Worm (Caenorhabditis elegans) whole organism, L2 larva: ENCODE data around the gene nhr-117.

Source experiments
- F13H6.1 ChIP-seq: sonication (generic microtip); optimal IDR thresholded peaks from 2 replicates; lab custom pipeline; 2016; ENCODE audit warnings: missing genetic modification characterization, missing compliant biosample characterization
- R02D3.7 ChIP-seq: fragments of 150-350 bp; optimal IDR thresholded peaks from 2 replicates; lab custom pipeline; 2014; ENCODE audit warnings: missing biosample characterization, missing genetic modification characterization
- Y55F3AM.14 ChIP-seq: fragments of 200-800 bp; sonication (Bioruptor generic); optimal IDR thresholded peaks from 2 replicates; lab custom pipeline; 2018; ENCODE audit warnings: mild to moderate bottlenecking, missing genetic modification characterization, missing compliant biosample characterization
- aly-2 ChIP-seq: fragments of 150-350 bp; optimal IDR thresholded peaks from 2 replicates; lab custom pipeline; 2014; ENCODE audit warnings: missing biosample characterization, missing genetic modification characterization
- ama-1 ChIP-seq: fragments of 150-350 bp; optimal IDR thresholded peaks from 2 replicates; lab custom pipeline; 2018; ENCODE audit warnings: inconsistent platforms
- ceh-16 ChIP-seq: fragments of 150-350 bp; optimal IDR thresholded peaks from 2 replicates; lab custom pipeline; 2014; ENCODE audit warnings: missing biosample characterization, missing genetic modification characterization
- ceh-82 ChIP-seq: fragments of 150-350 bp; optimal IDR thresholded peaks from 2 replicates; lab custom pipeline; 2014; ENCODE audit warnings: missing biosample characterization, missing genetic modification characterization
- crh-2 ChIP-seq: sonication (generic microtip); optimal IDR thresholded peaks from 2 replicates; lab custom pipeline; 2017; ENCODE audit warnings: missing biosample characterization, missing genetic modification characterization
- egl-27 ChIP-seq: sonication (generic microtip); optimal IDR thresholded peaks from 3 replicates; lab custom pipeline; 2017; ENCODE audit warnings: missing biosample characterization, missing genetic modification reagents, missing genetic modification characterization
- elt-3 ChIP-seq: sonication (generic microtip); optimal IDR thresholded peaks from 2 replicates; lab custom pipeline; 2017; ENCODE audit warnings: missing biosample characterization, missing genetic modification characterization
- fos-1 ChIP-seq: fragments of 150-350 bp; optimal IDR thresholded peaks from 2 replicates; lab custom pipeline; 2014; ENCODE audit warnings: missing biosample characterization, missing genetic modification characterization
- gmeb-1 ChIP-seq: fragments of 150-350 bp; optimal IDR thresholded peaks from 2 replicates; lab custom pipeline; 2014; ENCODE audit warnings: missing biosample characterization, missing genetic modification characterization
- lin-39 ChIP-seq: fragments of 150-350 bp; optimal IDR thresholded peaks from 2 replicates; lab custom pipeline; 2014; ENCODE audit warnings: missing biosample characterization, missing genetic modification reagents, missing genetic modification characterization
- lsy-2 ChIP-seq, 2 experiments: fragments of 150-350 bp in 1 of 2; sonication (generic microtip) in 1 of 2; optimal IDR thresholded peaks; 2 replicates each; lab custom pipeline; 2014 to 2017; ENCODE audit warnings: missing biosample characterization in 2 of 2, missing genetic modification characterization in 2 of 2
- mab-5 ChIP-seq: fragments of 150-350 bp; optimal IDR thresholded peaks from 2 replicates; lab custom pipeline; 2014; ENCODE audit warnings: missing biosample characterization, missing genetic modification characterization
- mbf-1 ChIP-seq: sonication (generic microtip); optimal IDR thresholded peaks from 2 replicates; lab custom pipeline; 2017; ENCODE audit warnings: missing biosample characterization, missing genetic modification characterization
- mdl-1 ChIP-seq, 2 experiments: fragments of 150-350 bp in 1 of 2; sonication (generic microtip) in 1 of 2; optimal IDR thresholded peaks; 2 replicates each; lab custom pipeline; 2017; ENCODE audit warnings: missing biosample characterization in 2 of 2, missing genetic modification characterization in 2 of 2
- nhr-10 ChIP-seq: sonication (generic microtip); optimal IDR thresholded peaks from 2 replicates; lab custom pipeline; 2017; ENCODE audit warnings: missing biosample characterization, missing genetic modification characterization
- nhr-11 ChIP-seq: fragments of 150-350 bp; optimal IDR thresholded peaks from 2 replicates; lab custom pipeline; 2014; ENCODE audit warnings: missing biosample characterization, missing genetic modification characterization
- nhr-12 ChIP-seq: fragments of 150-350 bp; optimal IDR thresholded peaks from 2 replicates; lab custom pipeline; 2014; ENCODE audit warnings: missing biosample characterization, missing genetic modification characterization
- nhr-129 ChIP-seq: fragments of 150-350 bp; optimal IDR thresholded peaks from 2 replicates; lab custom pipeline; 2014; ENCODE audit warnings: missing biosample characterization, missing genetic modification characterization
- nhr-21 ChIP-seq: fragments of 150-350 bp; optimal IDR thresholded peaks from 2 replicates; lab custom pipeline; 2014; ENCODE audit warnings: missing biosample characterization, missing genetic modification characterization
- nhr-23 ChIP-seq: fragments of 150-350 bp; optimal IDR thresholded peaks from 2 replicates; lab custom pipeline; 2014; ENCODE audit warnings: missing biosample characterization, missing genetic modification reagents, missing genetic modification characterization
- nhr-237 ChIP-seq: fragments of 150-350 bp; optimal IDR thresholded peaks from 2 replicates; lab custom pipeline; 2014; ENCODE audit warnings: missing biosample characterization, missing genetic modification characterization
- nhr-6 ChIP-seq: fragments of 150-350 bp; optimal IDR thresholded peaks from 2 replicates; lab custom pipeline; 2014; ENCODE audit warnings: missing biosample characterization, missing genetic modification characterization
- nhr-77 ChIP-seq: fragments of 150-350 bp; optimal IDR thresholded peaks from 2 replicates; lab custom pipeline; 2014; ENCODE audit warnings: missing biosample characterization, missing genetic modification characterization
- sem-4 ChIP-seq: fragments of 150-350 bp; optimal IDR thresholded peaks from 2 replicates; lab custom pipeline; 2014; ENCODE audit warnings: missing biosample characterization, missing genetic modification reagents, missing genetic modification characterization
- sma-3 ChIP-seq: sonication (generic microtip); optimal IDR thresholded peaks from 2 replicates; lab custom pipeline; 2016; ENCODE audit warnings: missing genetic modification reagents, missing genetic modification characterization, missing compliant biosample characterization
- sma-9 ChIP-seq, 2 experiments: fragments of 150-350 bp in 1 of 2; sonication (generic microtip) in 1 of 2; optimal IDR thresholded peaks; 2 replicates each; lab custom pipeline; 2014 to 2016; ENCODE audit warnings: missing genetic modification characterization in 2 of 2, mild to moderate bottlenecking in 1 of 2, missing biosample characterization in 1 of 2, missing compliant biosample characterization in 1 of 2, missing genetic modification reagents in 1 of 2, moderate library complexity in 1 of 2
- snpc-4 ChIP-seq: fragments of 150-350 bp; optimal IDR thresholded peaks from 2 replicates; lab custom pipeline; 2014; ENCODE audit warnings: missing biosample characterization, missing genetic modification characterization
- unc-39 ChIP-seq: fragments of 150-350 bp; optimal IDR thresholded peaks from 2 replicates; lab custom pipeline; 2014; ENCODE audit warnings: missing biosample characterization, missing genetic modification characterization
- unc-55 ChIP-seq: fragments of 150-350 bp; sonication (generic microtip); optimal IDR thresholded peaks from 3 replicates; lab custom pipeline; 2014; ENCODE audit warnings: missing biosample characterization, missing genetic modification reagents, missing genetic modification characterization
- unc-62 ChIP-seq: fragments of 150-350 bp; optimal IDR thresholded peaks from 2 replicates; lab custom pipeline; 2014; ENCODE audit warnings: missing biosample characterization, missing genetic modification reagents, missing genetic modification characterization
- zag-1 ChIP-seq: fragments of 150-350 bp; optimal IDR thresholded peaks from 2 replicates; lab custom pipeline; 2014; ENCODE audit warnings: missing biosample characterization, missing genetic modification characterization
- ztf-11 ChIP-seq: sonication (generic microtip); optimal IDR thresholded peaks from 2 replicates; lab custom pipeline; 2017; ENCODE audit warnings: missing biosample characterization, missing genetic modification characterization
- ztf-4 ChIP-seq: fragments of 150-350 bp; optimal IDR thresholded peaks from 2 replicates; lab custom pipeline; 2014; ENCODE audit warnings: missing biosample characterization, missing genetic modification characterization

Gene nhr-117

DNA sequence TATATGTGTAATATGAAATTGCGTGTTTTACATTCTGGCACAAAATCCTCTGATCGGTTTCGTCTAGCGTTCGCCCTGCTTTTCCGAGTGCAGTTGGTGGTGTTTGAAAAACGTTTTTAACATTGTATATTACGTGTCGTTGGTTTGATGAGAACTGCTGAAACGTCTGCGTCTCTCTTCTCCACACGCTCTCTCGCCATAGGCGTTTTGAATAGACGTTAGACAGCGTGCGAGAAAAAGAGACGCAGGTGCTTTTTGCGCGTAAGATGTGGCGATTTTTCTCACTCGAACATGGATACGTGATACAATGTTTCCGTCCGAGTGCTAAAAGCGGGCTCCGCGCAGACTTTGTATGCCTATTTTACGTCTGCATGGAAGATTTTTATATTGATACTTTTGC is 783 bp downstream of the nhr-117 start:
- no peak for TF ChIP-seq sem-4 (tag; lab: Kevin White, UChicago)
- TF ChIP-seq ceh-82 (tag; lab: Kevin White, UChicago), result no peak
- TF ChIP-seq nhr-21 (tag; lab: Kevin White, UChicago), result no peak
- no peak for TF ChIP-seq sma-9 (GFP tag; optimal IDR thresholded peaks at IDR 0.05; lab: Kevin White, UChicago)
- no peak for TF ChIP-seq sma-9 (tag; optimal IDR thresholded peaks at IDR 0.05; lab: Kevin White, UChicago)
- no peak for TF ChIP-seq sma-3 (GFP tag; lab: Kevin White, UChicago)
- TF ChIP-seq mbf-1 (tag; lab: Kevin White, UChicago), result no peak
- TF ChIP-seq nhr-237 (tag; lab: Kevin White, UChicago), result no peak

DNA sequence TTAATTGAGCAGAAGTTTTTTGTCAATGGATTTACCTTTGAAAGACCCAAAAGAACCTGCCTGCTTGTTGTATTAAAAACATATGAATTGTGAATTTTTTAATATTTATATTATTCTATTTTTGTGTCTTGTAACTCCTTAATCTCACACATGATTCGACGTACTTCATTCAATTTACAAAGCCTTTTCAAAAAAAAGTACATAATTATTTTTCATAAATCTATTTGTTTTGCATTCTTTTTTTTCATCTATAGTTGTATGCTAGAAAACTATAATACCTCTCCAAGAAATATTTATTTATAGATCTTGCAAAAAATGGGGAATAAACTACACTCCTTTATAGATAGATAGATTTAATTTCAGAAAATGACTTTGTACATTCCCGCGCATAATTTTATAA is 2.6 kb downstream of the nhr-117 start, which contains the start of gene nhr-179:
Gene nhr-179, minus strand, starts transcription at position 101 of the 400 bp plus-strand sequence.
- no peak for TF ChIP-seq R02D3.7 (tag; lab: Kevin White, UChicago)
- no peak for TF ChIP-seq mdl-1 (tag; optimal IDR thresholded peaks at IDR 0.05; lab: Kevin White, UChicago)
- no peak for TF ChIP-seq zag-1 (tag; lab: Kevin White, UChicago)
- no peak for TF ChIP-seq snpc-4 (tag; lab: Kevin White, UChicago)
- no peak for TF ChIP-seq aly-2 (tag; lab: Kevin White, UChicago)
- TF ChIP-seq fos-1, result no peak
- TF ChIP-seq F13H6.1 (tag; lab: Kevin White, UChicago), result no peak
- TF ChIP-seq ztf-11 (tag; lab: Kevin White, UChicago), result no peak
- TF ChIP-seq nhr-129 (tag; lab: Kevin White, UChicago), result no peak
- TF ChIP-seq ceh-16 (tag; lab: Kevin White, UChicago), result no peak
- no peak for TF ChIP-seq nhr-237 (tag; lab: Kevin White, UChicago)
- TF ChIP-seq unc-55, result no peak
- TF ChIP-seq nhr-10, result no peak
- TF ChIP-seq unc-62, result no peak
- no peak for TF ChIP-seq crh-2 (tag; lab: Kevin White, UChicago)

DNA sequence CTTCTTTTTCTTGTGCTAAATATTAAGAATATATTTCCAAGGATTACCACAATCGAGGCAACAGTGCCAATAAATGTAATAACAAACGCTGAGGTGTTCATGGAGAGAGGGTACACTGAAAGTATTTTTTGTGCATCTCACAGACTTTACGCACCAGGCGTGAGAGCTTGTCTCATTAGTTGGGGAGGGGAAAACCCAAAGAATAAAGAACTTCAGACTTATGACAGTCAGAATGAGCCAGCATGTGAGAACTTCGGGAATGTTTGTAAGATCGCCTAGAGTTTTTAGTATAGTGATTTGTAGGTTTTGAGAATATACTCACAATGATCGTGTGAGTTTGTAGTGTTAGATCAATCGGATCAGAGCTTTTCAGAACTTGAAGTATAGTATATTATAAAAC is 6.6 kb downstream of the nhr-117 start, which contains the start of gene srbc-41:
Gene srbc-41, minus strand, starts transcription at position 101 of the 400 bp plus-strand sequence.
- TF ChIP-seq sma-9 (GFP tag; optimal IDR thresholded peaks at IDR 0.05; lab: Kevin White, UChicago) (no peak), sma-9 (tag; optimal IDR thresholded peaks at IDR 0.05; lab: Kevin White, UChicago) (no peak), elt-3 (tag; lab: Kevin White, UChicago) (no peak), gmeb-1 (tag; lab: Kevin White, UChicago) (no peak), nhr-23 (tag; lab: Kevin White, UChicago) (no peak), Y55F3AM.14 (no peak), nhr-77 (no peak), unc-39 (tag; lab: Kevin White, UChicago) (no peak), egl-27 (tag; lab: Kevin White, UChicago) (no peak), aly-2 (tag; lab: Kevin White, UChicago) (no peak), sem-4 (tag; lab: Kevin White, UChicago) (no peak), nhr-12 (tag; lab: Kevin White, UChicago) (no peak), mab-5 (no peak), sma-3 (GFP tag; lab: Kevin White, UChicago) (no peak), lsy-2 (tag; optimal IDR thresholded peaks at IDR 0.05; lab: Kevin White, UChicago) (no peak), nhr-11 (tag; lab: Kevin White, UChicago) (no peak), ceh-82 (tag; lab: Kevin White, UChicago) (no peak), lin-39 (tag; lab: Kevin White, UChicago) (no peak), nhr-6 (tag; lab: Kevin White, UChicago) (no peak), fos-1 (no peak), ztf-4 (no peak)

DNA sequence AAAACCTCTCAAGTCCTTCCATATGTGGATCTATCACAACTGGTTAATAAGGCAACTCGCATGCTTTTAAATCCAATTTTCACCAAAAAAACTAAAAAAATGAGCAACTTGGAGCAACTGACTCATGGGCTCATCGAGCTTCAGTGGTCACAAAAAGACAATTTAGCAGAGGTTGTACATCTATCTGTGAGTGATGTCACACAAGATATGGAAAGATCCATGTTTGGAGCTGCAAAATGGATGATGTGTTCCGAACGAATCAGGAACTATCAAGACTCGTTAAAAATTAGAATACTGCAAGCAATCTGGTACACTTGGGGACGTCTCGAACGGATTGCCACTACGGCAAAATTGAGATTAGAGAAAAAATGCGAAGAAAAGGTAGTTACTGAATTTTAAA is 9.8 kb downstream of the nhr-117 start:
- TF ChIP-seq unc-55 (no peak), ceh-16 (tag; lab: Kevin White, UChicago) (no peak), gmeb-1 (tag; lab: Kevin White, UChicago) (no peak), egl-27 (tag; lab: Kevin White, UChicago) (no peak), ama-1 (lab: Kevin White, UChicago) (no peak), ceh-82 (tag; lab: Kevin White, UChicago) (no peak), nhr-21 (tag; lab: Kevin White, UChicago) (no peak), sem-4 (tag; lab: Kevin White, UChicago) (no peak), crh-2 (tag; lab: Kevin White, UChicago) (no peak), R02D3.7 (tag; lab: Kevin White, UChicago) (no peak)
